Fruit fly (Drosophila melanogaster) whole organism, embryonic: Measurements from ENCODE around the gene CG7557.

Experiments used
- Antp ChIP-seq: fragments of 200-800 bp; sonication (Bioruptor generic); optimal IDR thresholded peaks from 3 replicates; lab custom pipeline; 2016; ENCODE audit warnings: missing biosample characterization, missing genetic modification characterization
- Atf-2 ChIP-seq: fragments of 200-800 bp; sonication (Bioruptor generic); optimal IDR thresholded peaks from 2 replicates; lab custom pipeline; 2016; ENCODE audit warnings: missing biosample characterization, missing genetic modification characterization
- Atf3 ChIP-seq: fragments of 200-800 bp; sonication (Bioruptor generic); optimal IDR thresholded peaks from 3 replicates; lab custom pipeline; 2016; ENCODE audit warnings: missing biosample characterization, missing genetic modification characterization
- Atf6 ChIP-seq: fragments of 200-800 bp; sonication (Bioruptor generic); IDR thresholded peaks from 2 replicates; pipeline ENCODE4 v1.3.6; 2022; ENCODE audit warnings: missing biosample characterization, missing genetic modification characterization
- CG10462 ChIP-seq: fragments of 200-800 bp; sonication (Bioruptor generic); optimal IDR thresholded peaks from 2 replicates; lab custom pipeline; 2016; ENCODE audit warnings: missing biosample characterization, missing genetic modification characterization
- CG11247 ChIP-seq: fragments of 200-800 bp; sonication (Bioruptor generic); IDR thresholded peaks from 2 replicates; pipeline ENCODE4 v1.3.6; 2022; ENCODE audit warnings: missing biosample characterization, missing genetic modification characterization
- CG12071 ChIP-seq: fragments of 200-800 bp; sonication (Bioruptor generic); optimal IDR thresholded peaks from 3 replicates; lab custom pipeline; 2018; ENCODE audit warnings: missing biosample characterization, mild to moderate bottlenecking, missing genetic modification characterization
- CG12659 ChIP-seq: fragments of 200-800 bp; sonication (Bioruptor generic); optimal IDR thresholded peaks from 3 replicates; lab custom pipeline; 2017; ENCODE audit warnings: mild to moderate bottlenecking, missing biosample characterization, missing genetic modification reagents, missing genetic modification characterization
- CG14667 ChIP-seq: fragments of 200-800 bp; sonication (Bioruptor generic); IDR thresholded peaks from 2 replicates; pipeline ENCODE4 v1.3.6; 2022; ENCODE audit warnings: missing biosample characterization, missing genetic modification characterization
- CG17361 ChIP-seq: fragments of 200-800 bp; sonication (Bioruptor generic); IDR thresholded peaks from 3 replicates; pipeline ENCODE4 v1.3.6; 2022; ENCODE audit warnings: missing biosample characterization, missing genetic modification characterization
- CG2120 ChIP-seq: fragments of 200-800 bp; sonication (Bioruptor generic); optimal IDR thresholded peaks from 3 replicates; lab custom pipeline; 2016; ENCODE audit warnings: missing biosample characterization, missing genetic modification characterization
- CG30020 ChIP-seq: fragments of 200-800 bp; optimal IDR thresholded peaks from 2 replicates; lab custom pipeline; 2019; ENCODE audit warnings: missing biosample characterization, mild to moderate bottlenecking, missing genetic modification characterization, moderate library complexity
- CG30431 ChIP-seq: fragments of 200-800 bp; sonication (Bioruptor generic); optimal IDR thresholded peaks from 2 replicates; lab custom pipeline; 2017; ENCODE audit warnings: missing biosample characterization, missing genetic modification characterization
- CG4328 ChIP-seq: fragments of 200-800 bp; sonication (Bioruptor generic); optimal IDR thresholded peaks from 3 replicates; lab custom pipeline; 2017; ENCODE audit warnings: missing biosample characterization, missing genetic modification reagents, missing genetic modification characterization
- CG7987 ChIP-seq: fragments of 200-800 bp; sonication (Bioruptor generic); optimal IDR thresholded peaks from 2 replicates; lab custom pipeline; 2018; ENCODE audit warnings: missing biosample characterization, mild to moderate bottlenecking, missing genetic modification characterization, moderate library complexity
- CG8089 ChIP-seq: fragments of 200-800 bp; sonication (Bioruptor generic); optimal IDR thresholded peaks from 3 replicates; lab custom pipeline; 2016; ENCODE audit warnings: missing biosample characterization, missing genetic modification characterization
- CG8478 ChIP-seq: fragments of >200 bp; optimal IDR thresholded peaks from 2 replicates; lab custom pipeline; 2018
- CG9727 ChIP-seq: fragments of 200-800 bp; sonication (Bioruptor generic); optimal IDR thresholded peaks from 3 replicates; lab custom pipeline; 2017; ENCODE audit warnings: missing biosample characterization, mild to moderate bottlenecking, missing genetic modification characterization
- CG9876 ChIP-seq: fragments of 200-800 bp; sonication (Bioruptor generic); optimal IDR thresholded peaks from 2 replicates; lab custom pipeline; 2016; ENCODE audit warnings: missing biosample characterization, missing genetic modification characterization
- Camta ChIP-seq: fragments of 200-800 bp; sonication (Bioruptor generic); optimal IDR thresholded peaks from 2 replicates; lab custom pipeline; 2016; ENCODE audit warnings: missing biosample characterization, missing genetic modification characterization
- E2f2 ChIP-seq: fragments of 200-800 bp; sonication (Bioruptor generic); IDR thresholded peaks from 2 replicates; pipeline ENCODE4 v1.3.6; 2022; ENCODE audit warnings: missing biosample characterization, missing genetic modification characterization
- Ets65A ChIP-seq: fragments of 200-800 bp; sonication (Bioruptor generic); peaks from one replicate; lab custom pipeline; 2016; ENCODE audit warnings: missing biosample characterization, missing genetic modification characterization
- Fer2 ChIP-seq: fragments of 200-800 bp; sonication (Bioruptor generic); optimal IDR thresholded peaks from 2 replicates; lab custom pipeline; 2018; ENCODE audit warnings: missing biosample characterization, mild to moderate bottlenecking, missing genetic modification characterization, moderate library complexity
- Hey ChIP-seq: fragments of 200-800 bp; sonication (Bioruptor generic); optimal IDR thresholded peaks from 3 replicates; lab custom pipeline; 2018; ENCODE audit warnings: missing biosample characterization, mild to moderate bottlenecking, missing genetic modification characterization
- HmgZ ChIP-seq: fragments of 200-800 bp; sonication (Bioruptor generic); optimal IDR thresholded peaks from 2 replicates; lab custom pipeline; 2018; ENCODE audit warnings: missing biosample characterization, mild to moderate bottlenecking, missing genetic modification characterization
- Hr39 ChIP-seq: fragments of >200 bp; optimal IDR thresholded peaks from 2 replicates; lab custom pipeline; 2017
- Med ChIP-seq: fragments of 200-800 bp; sonication (Bioruptor generic); peaks from one replicate; lab custom pipeline; 2016; ENCODE audit warnings: missing biosample characterization, missing genetic modification characterization, mild to moderate bottlenecking, inconsistent platforms, moderate library complexity
- NFAT ChIP-seq: fragments of 200-800 bp; sonication (Bioruptor generic); IDR thresholded peaks from 2 replicates; pipeline ENCODE4 v1.3.6; 2022; ENCODE audit warnings: missing biosample characterization, missing genetic modification characterization
- Nf-YB ChIP-seq: fragments of 200-800 bp; sonication (Bioruptor generic); optimal IDR thresholded peaks from 3 replicates; lab custom pipeline; 2019; ENCODE audit warnings: missing biosample characterization, mild to moderate bottlenecking, missing genetic modification characterization, moderate library complexity
- Spps ChIP-seq: fragments of 200-800 bp; sonication (Bioruptor generic); optimal IDR thresholded peaks from 2 replicates; lab custom pipeline; 2018; ENCODE audit warnings: missing biosample characterization, mild to moderate bottlenecking, missing genetic modification characterization
- Sry-δ ChIP-seq: fragments of 200-800 bp; sonication (Bioruptor generic); optimal IDR thresholded peaks from 2 replicates; lab custom pipeline; 2016; ENCODE audit warnings: missing biosample characterization, missing genetic modification characterization
- Ssrp ChIP-seq: fragments of 200-800 bp; sonication (Bioruptor generic); optimal IDR thresholded peaks from 2 replicates; lab custom pipeline; 2018; ENCODE audit warnings: missing biosample characterization, mild to moderate bottlenecking, missing genetic modification characterization, moderate library complexity
- Vsx1 ChIP-seq: fragments of 200-800 bp; sonication (Bioruptor generic); optimal IDR thresholded peaks from 2 replicates; lab custom pipeline; 2017; ENCODE audit warnings: missing biosample characterization, mild to moderate bottlenecking, missing genetic modification characterization, missing genetic modification reagents
- bbx ChIP-seq: fragments of 200-800 bp; sonication (Bioruptor generic); IDR thresholded peaks from 2 replicates; pipeline ENCODE4 v1.3.6; 2022; ENCODE audit warnings: missing biosample characterization, missing genetic modification characterization; ENCODE audit not compliant: partially characterized antibody
- bcd ChIP-seq: fragments of 200-800 bp; sonication (Bioruptor generic); optimal IDR thresholded peaks from 2 replicates; lab custom pipeline; 2017; ENCODE audit warnings: missing biosample characterization, mild to moderate bottlenecking, missing genetic modification characterization
- bowl ChIP-seq: fragments of 200-800 bp; sonication (Bioruptor generic); IDR thresholded peaks from 2 replicates; pipeline ENCODE4 v1.3.6; 2022; ENCODE audit warnings: missing biosample characterization, missing genetic modification characterization
- ci ChIP-seq: fragments of 200-800 bp; sonication (Bioruptor generic); IDR thresholded peaks from 3 replicates; pipeline ENCODE4 v1.3.6; 2022; ENCODE audit warnings: missing biosample characterization, missing genetic modification characterization
- crc ChIP-seq: fragments of 200-800 bp; sonication (Bioruptor generic); optimal IDR thresholded peaks from 2 replicates; lab custom pipeline; 2016; ENCODE audit warnings: missing biosample characterization, missing genetic modification characterization
- crp ChIP-seq, 2 experiments: fragments of 200-800 bp; sonication (Bioruptor generic); optimal IDR thresholded peaks; 2 replicates in 1 of 2; 3 replicates in 1 of 2; lab custom pipeline; 2017; ENCODE audit warnings: missing biosample characterization in 2 of 2, missing genetic modification characterization in 2 of 2, mild to moderate bottlenecking in 1 of 2, moderate library complexity in 1 of 2
- dan ChIP-seq: fragments of 200-800 bp; sonication (Bioruptor generic); IDR thresholded peaks from 2 replicates; pipeline ENCODE4 v1.3.6; 2022; ENCODE audit warnings: missing biosample characterization, missing genetic modification characterization
- dm ChIP-seq: fragments of 200-800 bp; sonication (Bioruptor generic); optimal IDR thresholded peaks from 3 replicates; lab custom pipeline; 2016; ENCODE audit warnings: missing biosample characterization, missing genetic modification characterization
- en ChIP-seq: fragments of 200-800 bp; sonication (Bioruptor generic); optimal IDR thresholded peaks from 2 replicates; lab custom pipeline; 2016; ENCODE audit warnings: missing biosample characterization, missing genetic modification characterization
- gfzf ChIP-seq: fragments of 200-800 bp; sonication (Bioruptor generic); optimal IDR thresholded peaks from 2 replicates; lab custom pipeline; 2016; ENCODE audit warnings: missing biosample characterization, mild to moderate bottlenecking, missing genetic modification characterization, moderate library complexity
- grn ChIP-seq: fragments of 200-800 bp; sonication (Bioruptor generic); optimal IDR thresholded peaks from 3 replicates; lab custom pipeline; 2017; ENCODE audit warnings: missing biosample characterization, missing genetic modification characterization
- ken ChIP-seq: fragments of 200-800 bp; sonication (Bioruptor generic); IDR thresholded peaks from 3 replicates; pipeline ENCODE4 v1.3.6; 2022; ENCODE audit warnings: missing biosample characterization, missing genetic modification characterization
- pum ChIP-seq: fragments of 200-800 bp; sonication (Bioruptor generic); optimal IDR thresholded peaks from 2 replicates; lab custom pipeline; 2016; ENCODE audit warnings: missing biosample characterization, missing genetic modification characterization
- ro ChIP-seq: fragments of 200-800 bp; sonication (Bioruptor generic); IDR thresholded peaks from 2 replicates; pipeline ENCODE4 v1.3.6; 2022; ENCODE audit warnings: missing biosample characterization, missing genetic modification characterization
- scrt ChIP-seq: fragments of 200-800 bp; sonication (Bioruptor generic); optimal IDR thresholded peaks from 2 replicates; lab custom pipeline; 2018; ENCODE audit warnings: missing biosample characterization, mild to moderate bottlenecking, missing genetic modification characterization, moderate library complexity
- sr ChIP-seq: fragments of 200-800 bp; sonication (Bioruptor generic); IDR thresholded peaks from 3 replicates; pipeline ENCODE4 v1.3.6; 2022; ENCODE audit warnings: missing biosample characterization, missing genetic modification characterization
- unc-4 ChIP-seq: fragments of 200-800 bp; sonication (Bioruptor generic); IDR thresholded peaks from 2 replicates; pipeline ENCODE4 v1.3.6; 2022; ENCODE audit warnings: missing biosample characterization, missing genetic modification characterization; ENCODE audit not compliant: partially characterized antibody
- wor ChIP-seq: fragments of 200-800 bp; sonication (Bioruptor generic); IDR thresholded peaks from 2 replicates; pipeline ENCODE4 v1.3.6; 2022; ENCODE audit warnings: missing biosample characterization, missing genetic modification characterization

The CG7557 gene

DNA sequence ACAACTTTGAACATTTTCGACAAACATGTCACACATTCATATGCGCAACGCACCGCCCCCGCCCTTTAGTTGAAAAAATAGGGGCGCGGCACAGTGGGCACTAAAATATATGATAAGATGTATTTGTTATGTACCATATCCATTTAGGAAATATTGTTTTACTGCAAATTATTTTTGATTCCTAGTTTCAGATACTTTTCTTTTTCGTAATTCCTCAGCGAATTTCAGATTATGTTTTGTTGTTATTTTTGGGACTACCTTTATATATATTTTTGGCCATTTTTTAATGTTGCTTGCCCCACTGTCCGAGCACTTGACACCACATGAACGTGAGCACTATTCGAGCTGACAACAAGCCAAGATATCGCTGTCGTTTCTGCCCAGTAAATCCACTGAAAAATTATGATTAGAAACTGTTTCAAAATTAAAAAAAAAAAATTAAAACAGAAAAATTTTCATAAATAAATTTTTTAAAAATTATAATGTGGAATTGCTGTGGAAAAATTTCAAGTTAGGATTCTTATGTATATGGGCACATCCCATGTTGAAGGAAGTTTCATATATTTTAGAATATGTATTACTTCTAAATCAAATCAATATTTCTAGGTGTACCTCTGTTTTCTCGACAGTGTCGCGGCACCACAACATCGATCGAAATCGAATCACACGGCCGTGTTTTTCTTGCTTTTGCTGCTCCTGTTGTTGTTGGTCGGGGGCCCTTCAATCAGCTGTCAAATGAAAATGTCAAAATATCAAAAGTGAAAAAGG lies 27.5 kb upstream of the CG7557 start (continued):
- TF ChIP-seq en (peak; percentile 73), Ets65A (GFP tag; lab: Kevin White, UChicago) (peak; percentile 97), CG8478 (lab: Kevin White, UChicago) (no peak), E2f2 (GFP tag; lab: Robert Waterston, UW) (peak; percentile 73), sr (GFP tag; lab: Robert Waterston, UW) (no peak; the same call in 2 of the 3 replicates), CG2120 (GFP tag; lab: Kevin White, UChicago) (peak; percentile 63), Atf-2 (GFP tag; lab: Kevin White, UChicago) (peak; percentile 29), CG17361 (peak; percentile 94), CG12071 (peak; percentile 76), CG12659 (GFP tag; lab: Kevin White, UChicago) (peak; percentile 93), Sry-δ (GFP tag; lab: Kevin White, UChicago) (no peak), dan (no peak; the same call in 1 of the 2 replicates), Camta (GFP tag; lab: Kevin White, UChicago) (peak; percentile 65), Hr39 (lab: Kevin White, UChicago) (no peak), CG30431 (GFP tag; lab: Kevin White, UChicago) (peak; percentile 61), Nf-YB (GFP tag; lab: Kevin White, UChicago) (peak; percentile 71), CG7987 (GFP tag; lab: Kevin White, UChicago) (peak; percentile 36), Ssrp (tag; lab: Kevin White, UChicago) (peak; percentile 91), unc-4 (GFP tag; lab: Robert Waterston, UW) (no peak), gfzf (no peak), dm (no peak), CG10462 (GFP tag; lab: Kevin White, UChicago) (peak; percentile 44), bcd (peak; percentile 77), CG4328 (GFP tag; lab: Kevin White, UChicago) (peak; percentile 66), NFAT (GFP tag; lab: Robert Waterston, UW) (peak; percentile 64; the same call in 1 of the 2 replicates), CG14667 (GFP tag; lab: Robert Waterston, UW) (peak; percentile 84), bowl (GFP tag; lab: Robert Waterston, UW) (peak; percentile 47), HmgZ (tag; lab: Kevin White, UChicago) (peak; percentile 19), Med (GFP tag; lab: Kevin White, UChicago) (peak; percentile 81), Hey (tag; lab: Kevin White, UChicago) (no peak), pum (GFP tag; lab: Kevin White, UChicago) (peak; percentile 75), bbx (GFP tag; lab: Robert Waterston, UW) (no peak), Spps (peak; percentile 74), wor (GFP tag; lab: Robert Waterston, UW) (peak; percentile 87), Atf3 (GFP tag; lab: Kevin White, UChicago) (peak; percentile 49), grn (GFP tag; lab: Kevin White, UChicago) (peak; percentile 53), crp (GFP tag; optimal IDR thresholded peaks at IDR 0.05; lab: Kevin White, UChicago) (peak in 1 of 2 experiments; percentile 50), Antp (GFP tag; lab: Kevin White, UChicago) (peak; percentile 68), CG8089 (GFP tag; lab: Kevin White, UChicago) (peak; percentile 61), Vsx1 (GFP tag; lab: Kevin White, UChicago) (peak; percentile 61), Atf6 (peak; percentile 91), ro (GFP tag; lab: Robert Waterston, UW) (peak; percentile 79), scrt (GFP tag; lab: Kevin White, UChicago) (peak; percentile 68), CG9876 (GFP tag; lab: Kevin White, UChicago) (peak; percentile 16), CG9727 (GFP tag; lab: Kevin White, UChicago) (peak; percentile 95), Fer2 (peak; percentile 62), CG30020 (tag; lab: Kevin White, UChicago) (peak; percentile 58), CG11247 (GFP tag; lab: Robert Waterston, UW) (peak; percentile 87), ci (GFP tag; lab: Robert Waterston, UW) (peak; percentile 92), ken (GFP tag; lab: Robert Waterston, UW) (peak; percentile 68), crc (GFP tag; lab: Kevin White, UChicago) (peak; percentile 70)
